Worm (Caenorhabditis elegans) whole organism, L2 larva: ENCODE data around the gene Y41C4A.22.

Experiments
- F13H6.1 ChIP-seq: sonication (generic microtip); optimal IDR thresholded peaks from 2 replicates; lab custom pipeline; 2016; ENCODE audit warnings: missing genetic modification characterization, missing compliant biosample characterization
- R02D3.7 ChIP-seq: fragments of 150-350 bp; optimal IDR thresholded peaks from 2 replicates; lab custom pipeline; 2014; ENCODE audit warnings: missing biosample characterization, missing genetic modification characterization
- Y55F3AM.14 ChIP-seq: fragments of 200-800 bp; sonication (Bioruptor generic); optimal IDR thresholded peaks from 2 replicates; lab custom pipeline; 2018; ENCODE audit warnings: mild to moderate bottlenecking, missing genetic modification characterization, missing compliant biosample characterization
- aly-2 ChIP-seq: fragments of 150-350 bp; optimal IDR thresholded peaks from 2 replicates; lab custom pipeline; 2014; ENCODE audit warnings: missing biosample characterization, missing genetic modification characterization
- ama-1 ChIP-seq: fragments of 150-350 bp; optimal IDR thresholded peaks from 2 replicates; lab custom pipeline; 2018; ENCODE audit warnings: inconsistent platforms
- blmp-1 ChIP-seq: sonication (generic microtip); optimal IDR thresholded peaks from 2 replicates; lab custom pipeline; 2017; ENCODE audit warnings: missing genetic modification characterization, mild to moderate bottlenecking, missing compliant biosample characterization, antibody characterized with exemption, moderate library complexity; ENCODE audit not compliant: insufficient read depth
- ceh-16 ChIP-seq: fragments of 150-350 bp; optimal IDR thresholded peaks from 2 replicates; lab custom pipeline; 2014; ENCODE audit warnings: missing biosample characterization, missing genetic modification characterization
- ceh-82 ChIP-seq: fragments of 150-350 bp; optimal IDR thresholded peaks from 2 replicates; lab custom pipeline; 2014; ENCODE audit warnings: missing biosample characterization, missing genetic modification characterization
- crh-2 ChIP-seq: sonication (generic microtip); optimal IDR thresholded peaks from 2 replicates; lab custom pipeline; 2017; ENCODE audit warnings: missing biosample characterization, missing genetic modification characterization
- dmd-4 ChIP-seq: sonication (generic microtip); optimal IDR thresholded peaks from 2 replicates; lab custom pipeline; 2017; ENCODE audit warnings: missing biosample characterization, missing genetic modification characterization
- egl-27 ChIP-seq: sonication (generic microtip); optimal IDR thresholded peaks from 3 replicates; lab custom pipeline; 2017; ENCODE audit warnings: missing biosample characterization, missing genetic modification reagents, missing genetic modification characterization
- elt-1 ChIP-seq: fragments of 150-350 bp; optimal IDR thresholded peaks from 2 replicates; lab custom pipeline; 2014; ENCODE audit warnings: missing biosample characterization, missing genetic modification characterization
- gmeb-1 ChIP-seq: fragments of 150-350 bp; optimal IDR thresholded peaks from 2 replicates; lab custom pipeline; 2014; ENCODE audit warnings: missing biosample characterization, missing genetic modification characterization
- lin-13 ChIP-seq: fragments of 150-350 bp; optimal IDR thresholded peaks from 2 replicates; lab custom pipeline; 2014; ENCODE audit warnings: missing biosample characterization, missing genetic modification reagents, missing genetic modification characterization
- lin-39 ChIP-seq: fragments of 150-350 bp; optimal IDR thresholded peaks from 2 replicates; lab custom pipeline; 2014; ENCODE audit warnings: missing biosample characterization, missing genetic modification reagents, missing genetic modification characterization
- lsy-2 ChIP-seq, 2 experiments: fragments of 150-350 bp in 1 of 2; sonication (generic microtip) in 1 of 2; optimal IDR thresholded peaks; 2 replicates each; lab custom pipeline; 2014 to 2017; ENCODE audit warnings: missing biosample characterization in 2 of 2, missing genetic modification characterization in 2 of 2
- mab-5 ChIP-seq: fragments of 150-350 bp; optimal IDR thresholded peaks from 2 replicates; lab custom pipeline; 2014; ENCODE audit warnings: missing biosample characterization, missing genetic modification characterization
- mbf-1 ChIP-seq: sonication (generic microtip); optimal IDR thresholded peaks from 2 replicates; lab custom pipeline; 2017; ENCODE audit warnings: missing biosample characterization, missing genetic modification characterization
- nhr-10 ChIP-seq: sonication (generic microtip); optimal IDR thresholded peaks from 2 replicates; lab custom pipeline; 2017; ENCODE audit warnings: missing biosample characterization, missing genetic modification characterization
- nhr-11 ChIP-seq: fragments of 150-350 bp; optimal IDR thresholded peaks from 2 replicates; lab custom pipeline; 2014; ENCODE audit warnings: missing biosample characterization, missing genetic modification characterization
- nhr-12 ChIP-seq: fragments of 150-350 bp; optimal IDR thresholded peaks from 2 replicates; lab custom pipeline; 2014; ENCODE audit warnings: missing biosample characterization, missing genetic modification characterization
- nhr-129 ChIP-seq: fragments of 150-350 bp; optimal IDR thresholded peaks from 2 replicates; lab custom pipeline; 2014; ENCODE audit warnings: missing biosample characterization, missing genetic modification characterization
- nhr-23 ChIP-seq: fragments of 150-350 bp; optimal IDR thresholded peaks from 2 replicates; lab custom pipeline; 2014; ENCODE audit warnings: missing biosample characterization, missing genetic modification reagents, missing genetic modification characterization
- nhr-237 ChIP-seq: fragments of 150-350 bp; optimal IDR thresholded peaks from 2 replicates; lab custom pipeline; 2014; ENCODE audit warnings: missing biosample characterization, missing genetic modification characterization
- nhr-6 ChIP-seq: fragments of 150-350 bp; optimal IDR thresholded peaks from 2 replicates; lab custom pipeline; 2014; ENCODE audit warnings: missing biosample characterization, missing genetic modification characterization
- nhr-77 ChIP-seq: fragments of 150-350 bp; optimal IDR thresholded peaks from 2 replicates; lab custom pipeline; 2014; ENCODE audit warnings: missing biosample characterization, missing genetic modification characterization
- peb-1 ChIP-seq: fragments of 150-350 bp; optimal IDR thresholded peaks from 2 replicates; lab custom pipeline; 2014; ENCODE audit warnings: missing biosample characterization, missing genetic modification characterization
- sem-4 ChIP-seq: fragments of 150-350 bp; optimal IDR thresholded peaks from 2 replicates; lab custom pipeline; 2014; ENCODE audit warnings: missing biosample characterization, missing genetic modification reagents, missing genetic modification characterization
- sma-3 ChIP-seq: sonication (generic microtip); optimal IDR thresholded peaks from 2 replicates; lab custom pipeline; 2016; ENCODE audit warnings: missing genetic modification reagents, missing genetic modification characterization, missing compliant biosample characterization
- sma-9 ChIP-seq, 2 experiments: fragments of 150-350 bp in 1 of 2; sonication (generic microtip) in 1 of 2; optimal IDR thresholded peaks; 2 replicates each; lab custom pipeline; 2014 to 2016; ENCODE audit warnings: missing genetic modification characterization in 2 of 2, mild to moderate bottlenecking in 1 of 2, missing biosample characterization in 1 of 2, missing compliant biosample characterization in 1 of 2, missing genetic modification reagents in 1 of 2, moderate library complexity in 1 of 2
- unc-39 ChIP-seq: fragments of 150-350 bp; optimal IDR thresholded peaks from 2 replicates; lab custom pipeline; 2014; ENCODE audit warnings: missing biosample characterization, missing genetic modification characterization
- unc-55 ChIP-seq: fragments of 150-350 bp; sonication (generic microtip); optimal IDR thresholded peaks from 3 replicates; lab custom pipeline; 2014; ENCODE audit warnings: missing biosample characterization, missing genetic modification reagents, missing genetic modification characterization
- unc-62 ChIP-seq: fragments of 150-350 bp; optimal IDR thresholded peaks from 2 replicates; lab custom pipeline; 2014; ENCODE audit warnings: missing biosample characterization, missing genetic modification reagents, missing genetic modification characterization
- zag-1 ChIP-seq: fragments of 150-350 bp; optimal IDR thresholded peaks from 2 replicates; lab custom pipeline; 2014; ENCODE audit warnings: missing biosample characterization, missing genetic modification characterization
- ztf-4 ChIP-seq: fragments of 150-350 bp; optimal IDR thresholded peaks from 2 replicates; lab custom pipeline; 2014; ENCODE audit warnings: missing biosample characterization, missing genetic modification characterization

The Y41C4A.22 gene

DNA sequence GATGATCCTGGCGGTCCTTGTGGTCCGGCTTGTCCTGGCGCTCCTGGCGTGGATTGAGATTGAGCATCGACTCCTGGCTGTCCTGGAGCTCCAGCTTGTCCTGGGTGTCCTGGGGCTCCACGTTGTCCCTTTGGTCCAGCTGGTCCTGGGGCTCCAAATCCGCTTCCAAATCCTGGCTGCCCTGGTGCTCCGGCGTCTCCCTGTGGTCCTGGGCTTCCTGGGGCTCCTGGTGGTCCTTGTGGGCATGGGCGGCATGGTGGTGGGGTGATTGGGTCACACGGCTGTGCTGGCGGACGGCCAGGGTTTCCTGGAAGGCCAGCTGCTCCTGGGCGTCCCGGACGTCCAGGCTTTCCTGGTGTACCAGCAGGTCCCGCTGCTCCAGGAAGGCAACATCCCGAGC is 10.9 kb downstream of the Y41C4A.22 start:
- no peak for TF ChIP-seq unc-55 (GFP tag; lab: Kevin White, UChicago)
- TF ChIP-seq ama-1 (lab: Kevin White, UChicago): no peak
- no peak for TF ChIP-seq blmp-1 (tag; lab: Kevin White, UChicago)
- no peak for TF ChIP-seq egl-27 (tag; lab: Kevin White, UChicago)
- no peak for TF ChIP-seq dmd-4 (tag; lab: Kevin White, UChicago)
- no peak for TF ChIP-seq nhr-12 (tag; lab: Kevin White, UChicago)
- TF ChIP-seq nhr-129: no peak
- no peak for TF ChIP-seq mab-5 (tag; lab: Kevin White, UChicago)
- TF ChIP-seq nhr-237 (tag; lab: Kevin White, UChicago): no peak
- no peak for TF ChIP-seq F13H6.1
- TF ChIP-seq sma-9 (GFP tag; optimal IDR thresholded peaks at IDR 0.05; lab: Kevin White, UChicago): no peak
- TF ChIP-seq sma-9 (tag; optimal IDR thresholded peaks at IDR 0.05; lab: Kevin White, UChicago): no peak

DNA sequence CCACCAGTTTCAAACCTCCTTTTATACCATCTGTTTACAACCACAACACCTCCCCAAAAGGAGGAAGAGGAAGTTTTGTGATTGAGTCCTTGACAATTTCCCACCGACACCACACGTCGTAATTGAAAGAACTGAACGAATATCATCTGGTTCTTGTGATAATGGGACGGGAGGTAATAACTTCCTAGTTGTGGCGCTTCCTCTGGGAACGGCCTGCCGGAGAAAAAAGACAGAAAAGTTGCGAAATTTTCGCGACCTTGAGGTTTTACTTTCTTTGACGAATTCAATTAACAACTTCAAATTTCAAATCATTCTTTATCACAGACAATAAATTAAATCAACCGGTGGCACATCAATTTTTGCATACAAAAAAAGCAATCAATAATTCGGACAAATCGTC is 11.6 kb downstream of the Y41C4A.22 start, which contains the start of gene col-96:
Gene col-96, minus strand, starts transcription at position 101 of the 400 bp plus-strand sequence.
- no peak for TF ChIP-seq unc-62 (GFP tag; lab: Kevin White, UChicago)
- peak; percentile 49 for TF ChIP-seq egl-27 (tag; lab: Kevin White, UChicago)
- no peak for TF ChIP-seq nhr-23 (tag; lab: Kevin White, UChicago)
- TF ChIP-seq gmeb-1: no peak
- TF ChIP-seq sma-3 (GFP tag; lab: Kevin White, UChicago): no peak
- no peak for TF ChIP-seq ceh-16 (tag; lab: Kevin White, UChicago)
- no peak for TF ChIP-seq nhr-237 (tag; lab: Kevin White, UChicago)
- no peak for TF ChIP-seq lin-39 (tag; lab: Kevin White, UChicago)

DNA sequence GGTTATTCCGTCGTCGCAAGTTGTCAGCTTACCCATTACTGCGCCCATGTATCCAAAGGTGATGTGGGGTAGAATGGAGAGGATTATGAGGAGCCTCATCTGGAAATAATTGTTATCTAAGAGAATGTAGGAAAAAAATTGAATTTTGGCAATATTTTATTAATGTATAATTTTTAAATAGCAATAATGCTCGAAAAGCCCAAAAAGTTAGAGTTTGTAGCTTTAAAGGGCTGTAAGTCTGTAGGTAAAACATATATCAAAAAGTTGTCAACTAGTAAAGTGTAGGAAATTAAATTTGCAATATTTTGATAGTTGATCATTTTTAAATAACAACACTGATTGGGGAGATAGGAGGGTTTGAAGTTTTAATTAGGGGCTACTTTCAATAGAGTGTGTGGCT is 13.6 kb downstream of the Y41C4A.22 start, which contains the start of gene Y41C4A.8:
Gene Y41C4A.8, minus strand, starts transcription at position 101 of the 400 bp plus-strand sequence.
- TF ChIP-seq nhr-6 (tag; lab: Kevin White, UChicago) (no peak), lsy-2 (tag; optimal IDR thresholded peaks at IDR 0.05; lab: Kevin White, UChicago) (no peak), elt-1 (no peak), nhr-77 (tag; lab: Kevin White, UChicago) (no peak), blmp-1 (tag; lab: Kevin White, UChicago) (no peak), egl-27 (tag; lab: Kevin White, UChicago) (no peak), unc-62 (GFP tag; lab: Kevin White, UChicago) (no peak), F13H6.1 (no peak), R02D3.7 (no peak), dmd-4 (tag; lab: Kevin White, UChicago) (no peak), ztf-4 (tag; lab: Kevin White, UChicago) (no peak), nhr-10 (tag; lab: Kevin White, UChicago) (no peak), ceh-82 (no peak), zag-1 (tag; lab: Kevin White, UChicago) (no peak)

DNA sequence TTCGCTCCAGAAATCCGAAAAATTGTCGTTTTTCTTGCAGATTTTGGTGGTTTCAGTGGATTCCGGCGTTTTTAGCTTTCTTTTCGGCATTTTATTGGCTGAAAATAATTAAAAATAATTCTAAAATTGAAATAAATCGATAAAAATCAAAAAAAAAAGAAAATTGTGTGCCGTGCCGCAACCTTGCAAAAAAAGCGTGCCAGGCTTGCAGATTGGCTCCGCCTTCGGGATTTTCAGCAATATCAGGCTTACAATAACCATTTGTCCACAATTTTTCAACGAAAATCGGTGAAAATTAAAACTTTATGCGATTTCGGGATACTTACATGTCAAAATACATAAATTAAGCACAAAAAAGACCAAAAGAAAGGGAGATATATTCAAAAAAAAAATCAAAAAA is 23.5 kb downstream of the Y41C4A.22 start, which contains the start of gene Y41C4A.9:
Gene Y41C4A.9, minus strand, starts transcription at position 98 of the 400 bp plus-strand sequence.
- TF ChIP-seq nhr-6 (tag; lab: Kevin White, UChicago) (no peak), ceh-82 (no peak), sem-4 (tag; lab: Kevin White, UChicago) (no peak), mbf-1 (tag; lab: Kevin White, UChicago) (no peak), peb-1 (no peak), elt-1 (no peak), nhr-129 (no peak), lin-13 (no peak), lsy-2 (tag; optimal IDR thresholded peaks at IDR 0.05; lab: Kevin White, UChicago) (no peak), aly-2 (tag; lab: Kevin White, UChicago) (no peak), R02D3.7 (no peak), nhr-10 (tag; lab: Kevin White, UChicago) (no peak), Y55F3AM.14 (GFP tag; lab: Kevin White, UChicago) (no peak), crh-2 (tag; lab: Kevin White, UChicago) (no peak), unc-39 (tag; lab: Kevin White, UChicago) (no peak), nhr-11 (tag; lab: Kevin White, UChicago) (no peak), egl-27 (tag; lab: Kevin White, UChicago) (no peak)
